Comparison of ENCODE assay signal across 1 fruit fly cellular context in the genomic region with DNA sequence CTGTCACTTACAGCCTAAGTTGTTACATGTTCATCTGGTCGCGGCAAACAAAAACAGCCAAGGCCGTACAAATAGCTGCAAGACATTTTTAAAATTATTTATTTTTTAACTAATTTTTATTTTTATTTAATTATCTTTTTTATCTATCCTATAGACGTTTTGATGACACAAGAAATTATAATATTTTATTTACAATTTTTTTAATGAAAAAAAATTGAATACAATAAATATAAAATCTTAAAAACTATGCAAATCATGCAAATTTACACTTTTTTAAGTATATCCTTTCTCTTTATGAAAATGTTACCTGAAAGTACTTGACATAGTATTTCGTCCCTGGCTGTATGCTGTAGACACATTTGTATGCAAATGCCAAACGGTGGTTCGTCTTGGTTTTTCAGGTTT.
TF ChIP-seq lines count a peak whose summit lies in the region.

No protein-coding gene starts in this region.

TF ChIP-seq in whole organism, embryonic, 481 proteins besides CTCF, POLR2A, EP300 and RAD21 (continued from another document and continues in another):
- no peak for TF ChIP-seq CG34376 (GFP tag; optimal IDR thresholded peaks at IDR 0.05; lab: Kevin White, UChicago)
- TF ChIP-seq al (GFP tag; IDR thresholded peaks at IDR 0.05; lab: Robert Waterston, UW) = 0 out of 2 replicates have a peak, but pooled peaks have one; percentile 20
- peak; percentile 52 for TF ChIP-seq CG5180 (GFP tag; optimal IDR thresholded peaks at IDR 0.05; lab: Kevin White, UChicago)
- TF ChIP-seq Dip3 (GFP tag; optimal IDR thresholded peaks at IDR 0.05; lab: Kevin White, UChicago) = no peak
- peak; percentile 14 for TF ChIP-seq CG16815 (GFP tag; optimal IDR thresholded peaks at IDR 0.05; lab: Kevin White, UChicago)
- TF ChIP-seq hkb (optimal IDR thresholded peaks at IDR 0.05; lab: Kevin White, UChicago) = no peak
- peak; percentile 67 for TF ChIP-seq hkb (GFP tag; IDR thresholded peaks at IDR 0.05; lab: Robert Waterston, UW)
- TF ChIP-seq cas (GFP tag; IDR thresholded peaks at IDR 0.05; lab: Robert Waterston, UW) = no peak
- no peak for TF ChIP-seq Sin3A (optimal IDR thresholded peaks at IDR 0.05; lab: Kevin White, UChicago)
- no peak for TF ChIP-seq repo (GFP tag; optimal IDR thresholded peaks at IDR 0.05; lab: Kevin White, UChicago)
- no peak for TF ChIP-seq CG1647 (GFP tag; optimal IDR thresholded peaks at IDR 0.05; lab: Kevin White, UChicago)
- peak; percentile 59 for TF ChIP-seq scrt (GFP tag; optimal IDR thresholded peaks at IDR 0.05; lab: Kevin White, UChicago)
- peak; percentile 85 for TF ChIP-seq Meics (GFP tag; optimal IDR thresholded peaks at IDR 0.05; lab: Kevin White, UChicago)
- peak; percentile 72; the same call in 2 of the 3 replicates for TF ChIP-seq dysf (GFP tag; IDR thresholded peaks at IDR 0.05; lab: Robert Waterston, UW)
- peak; percentile 53 for TF ChIP-seq CG30403 (GFP tag; optimal IDR thresholded peaks at IDR 0.05; lab: Kevin White, UChicago)
- peak; percentile 66 for TF ChIP-seq CG6683 (GFP tag; optimal IDR thresholded peaks at IDR 0.05; lab: Kevin White, UChicago)
- no peak for TF ChIP-seq Adf1 (GFP tag; IDR thresholded peaks at IDR 0.05; lab: Robert Waterston, UW)
- TF ChIP-seq CG7786 (GFP tag; optimal IDR thresholded peaks at IDR 0.05; lab: Kevin White, UChicago) = no peak
- no peak for TF ChIP-seq CG3838 (GFP tag; optimal IDR thresholded peaks at IDR 0.05; lab: Kevin White, UChicago)
- TF ChIP-seq Nf-YA (GFP tag; IDR thresholded peaks at IDR 0.05; lab: Robert Waterston, UW) = no peak
- TF ChIP-seq cwo (GFP tag; optimal IDR thresholded peaks at IDR 0.05; lab: Kevin White, UChicago) = peak; percentile 74
- peak; percentile 47 for TF ChIP-seq sqz (GFP tag; optimal IDR thresholded peaks at IDR 0.05; lab: Kevin White, UChicago)
- TF ChIP-seq aop (GFP tag; IDR thresholded peaks at IDR 0.05; lab: Robert Waterston, UW) = no peak
- no peak for TF ChIP-seq tup (GFP tag; optimal IDR thresholded peaks at IDR 0.05; lab: Kevin White, UChicago)
- TF ChIP-seq CG2116 (GFP tag; optimal IDR thresholded peaks at IDR 0.05; lab: Kevin White, UChicago) = peak; percentile 7
- TF ChIP-seq Awh (GFP tag; IDR thresholded peaks at IDR 0.05; lab: Robert Waterston, UW) = peak; percentile 62; the same call in 1 of the 2 replicates
- peak; percentile 48; the same call in 1 of the 2 replicates for TF ChIP-seq CG14014 (GFP tag; IDR thresholded peaks at IDR 0.05; lab: Robert Waterston, UW)
- peak; percentile 75 for TF ChIP-seq stc (GFP tag; IDR thresholded peaks at IDR 0.05; lab: Robert Waterston, UW)
- TF ChIP-seq tap (tag; optimal IDR thresholded peaks at IDR 0.05; lab: Kevin White, UChicago) = peak; percentile 78
- peak in 1 of 3 experiments; percentile 76 for TF ChIP-seq lola (GFP tag; optimal IDR thresholded peaks at IDR 0.05; lab: Kevin White, UChicago)
- TF ChIP-seq vfl (GFP tag; optimal IDR thresholded peaks at IDR 0.05; lab: Kevin White, UChicago) = no peak
- no peak for TF ChIP-seq Myb (GFP tag; optimal IDR thresholded peaks at IDR 0.05; lab: Kevin White, UChicago)
- TF ChIP-seq mirr (GFP tag; optimal IDR thresholded peaks at IDR 0.05; lab: Kevin White, UChicago) = no peak
- no peak for TF ChIP-seq ato (GFP tag; IDR thresholded peaks at IDR 0.05; lab: Robert Waterston, UW; ENCODE audit: partially characterized antibody)
- TF ChIP-seq Dref (GFP tag; IDR thresholded peaks at IDR 0.05; lab: Robert Waterston, UW) = no peak
- TF ChIP-seq dmrt99B (tag; optimal IDR thresholded peaks at IDR 0.05; lab: Kevin White, UChicago) = peak; percentile 90
- TF ChIP-seq bbx (GFP tag; IDR thresholded peaks at IDR 0.05; lab: Robert Waterston, UW; ENCODE audit: partially characterized antibody) = no peak
- TF ChIP-seq tin (GFP tag; optimal IDR thresholded peaks at IDR 0.05; lab: Kevin White, UChicago) = peak; percentile 24
- peak; percentile 28; the same call in 1 of the 2 replicates for TF ChIP-seq dimm (GFP tag; IDR thresholded peaks at IDR 0.05; lab: Robert Waterston, UW)
- TF ChIP-seq tgo (GFP tag; IDR thresholded peaks at IDR 0.05; lab: Robert Waterston, UW) = peak; percentile 71
- no peak for TF ChIP-seq Lpt (GFP tag; optimal IDR thresholded peaks at IDR 0.05; lab: Kevin White, UChicago)
- peak; percentile 1 for TF ChIP-seq kay (GFP tag; optimal IDR thresholded peaks at IDR 0.05; lab: Kevin White, UChicago)
- no peak for TF ChIP-seq Hr39 (optimal IDR thresholded peaks at IDR 0.05; lab: Kevin White, UChicago)
- TF ChIP-seq sd (tag; optimal IDR thresholded peaks at IDR 0.05; lab: Kevin White, UChicago) = peak; percentile 36
- TF ChIP-seq CG11696 (GFP tag; IDR thresholded peaks at IDR 0.05; lab: Robert Waterston, UW) = peak; percentile 75
- no peak for TF ChIP-seq CG17912 (GFP tag; optimal IDR thresholded peaks at IDR 0.05; lab: Kevin White, UChicago)
- TF ChIP-seq BtbVII (GFP tag; optimal IDR thresholded peaks at IDR 0.05; lab: Kevin White, UChicago) = peak; percentile 75
- TF ChIP-seq CG17568 (GFP tag; optimal IDR thresholded peaks at IDR 0.05; lab: Kevin White, UChicago) = no peak
- no peak for TF ChIP-seq jing (GFP tag; optimal IDR thresholded peaks at IDR 0.05; lab: Kevin White, UChicago)
- no peak for TF ChIP-seq Dp (GFP tag; optimal IDR thresholded peaks at IDR 0.05; lab: Kevin White, UChicago)
- peak; percentile 90 for TF ChIP-seq CG17829 (tag; optimal IDR thresholded peaks at IDR 0.05; lab: Kevin White, UChicago)
- 0 out of 2 replicates have a peak, but pooled peaks have one; percentile 47 for TF ChIP-seq esg (GFP tag; conservative IDR thresholded peaks at IDR 0.05; lab: Robert Waterston, UW)
- peak; percentile 21 for TF ChIP-seq D19B (GFP tag; optimal IDR thresholded peaks at IDR 0.05; lab: Kevin White, UChicago)
- TF ChIP-seq onecut (GFP tag; IDR thresholded peaks at IDR 0.05; lab: Robert Waterston, UW) = no peak
- peak; percentile 70; the same call in 1 of the 2 replicates for TF ChIP-seq CG32532 (GFP tag; IDR thresholded peaks at IDR 0.05; lab: Robert Waterston, UW)
- peak; percentile 87 for TF ChIP-seq run (tag; optimal IDR thresholded peaks at IDR 0.05; lab: Kevin White, UChicago)
- peak; percentile 47; the same call in 1 of the 2 replicates for TF ChIP-seq CG9932 (GFP tag; IDR thresholded peaks at IDR 0.05; lab: Robert Waterston, UW)
- TF ChIP-seq tio (GFP tag; optimal IDR thresholded peaks at IDR 0.05; lab: Kevin White, UChicago) = peak; percentile 19
- no peak for TF ChIP-seq CG4854 (GFP tag; optimal IDR thresholded peaks at IDR 0.05; lab: Kevin White, UChicago)
- TF ChIP-seq CG2712 (tag; optimal IDR thresholded peaks at IDR 0.05; lab: Kevin White, UChicago) = peak; percentile 91
- TF ChIP-seq Mes4 (GFP tag; optimal IDR thresholded peaks at IDR 0.05; lab: Kevin White, UChicago) = no peak
- no peak for TF ChIP-seq B-H2 (GFP tag; optimal IDR thresholded peaks at IDR 0.05; lab: Kevin White, UChicago)
- no peak for TF ChIP-seq slou (GFP tag; optimal IDR thresholded peaks at IDR 0.05; lab: Kevin White, UChicago)
- TF ChIP-seq Lhr (GFP tag; optimal IDR thresholded peaks at IDR 0.05; lab: Kevin White, UChicago) = no peak
- no peak for TF ChIP-seq YL-1 (GFP tag; optimal IDR thresholded peaks at IDR 0.05; lab: Kevin White, UChicago)
- no peak for TF ChIP-seq crol (GFP tag; IDR thresholded peaks at IDR 0.05; lab: Robert Waterston, UW)
- no peak for TF ChIP-seq sima (GFP tag; optimal IDR thresholded peaks at IDR 0.05; lab: Kevin White, UChicago)
- TF ChIP-seq NC2α (GFP tag; optimal IDR thresholded peaks at IDR 0.05; lab: Kevin White, UChicago) = no peak
- TF ChIP-seq CG2202 (tag; optimal IDR thresholded peaks at IDR 0.05; lab: Kevin White, UChicago) = peak; percentile 40
- TF ChIP-seq Stat92E (GFP tag; optimal IDR thresholded peaks at IDR 0.05; lab: Kevin White, UChicago) = no peak
- TF ChIP-seq Neu2 (GFP tag; optimal IDR thresholded peaks at IDR 0.05; lab: Kevin White, UChicago; ENCODE audit: borderline replicate concordance) = no peak
- 0 out of 3 replicates have a peak, but pooled peaks have one; percentile 54 for TF ChIP-seq so (GFP tag; IDR thresholded peaks at IDR 0.05; lab: Robert Waterston, UW)
- TF ChIP-seq vvl (GFP tag; IDR thresholded peaks at IDR 0.05; lab: Robert Waterston, UW) = peak; percentile 84
- TF ChIP-seq GATAe (GFP tag; conservative IDR thresholded peaks at IDR 0.05; lab: Robert Waterston, UW) = no peak
- TF ChIP-seq CG16813 (GFP tag; IDR thresholded peaks at IDR 0.05; lab: Robert Waterston, UW; ENCODE audit: partially characterized antibody) = no peak
- TF ChIP-seq Bgb (GFP tag; IDR thresholded peaks at IDR 0.05; lab: Robert Waterston, UW; ENCODE audit: partially characterized antibody) = no peak
- TF ChIP-seq CG7963 (GFP tag; IDR thresholded peaks at IDR 0.05; lab: Robert Waterston, UW; ENCODE audit: partially characterized antibody) = no peak
- TF ChIP-seq CG30020 (tag; optimal IDR thresholded peaks at IDR 0.05; lab: Kevin White, UChicago) = peak; percentile 59
- TF ChIP-seq odd (GFP tag; optimal IDR thresholded peaks at IDR 0.05; lab: Kevin White, UChicago) = peak; percentile 80
- no peak for TF ChIP-seq crc (GFP tag; optimal IDR thresholded peaks at IDR 0.05; lab: Kevin White, UChicago)
- no peak for TF ChIP-seq knrl (GFP tag; IDR thresholded peaks at IDR 0.05; lab: Robert Waterston, UW; ENCODE audit: partially characterized antibody)
- peak; percentile 91 for TF ChIP-seq gem (tag; optimal IDR thresholded peaks at IDR 0.05; lab: Kevin White, UChicago)
- TF ChIP-seq ems (GFP tag; optimal IDR thresholded peaks at IDR 0.05; lab: Kevin White, UChicago) = no peak
- peak; percentile 80 for TF ChIP-seq CG14710 (tag; optimal IDR thresholded peaks at IDR 0.05; lab: Kevin White, UChicago)
- TF ChIP-seq CG12942 (GFP tag; optimal IDR thresholded peaks at IDR 0.05; lab: Kevin White, UChicago) = peak; percentile 30
- TF ChIP-seq unc-4 (GFP tag; IDR thresholded peaks at IDR 0.05; lab: Robert Waterston, UW; ENCODE audit: partially characterized antibody) = no peak
- TF ChIP-seq bab2 (GFP tag; optimal IDR thresholded peaks at IDR 0.05; lab: Kevin White, UChicago) = no peak
- no peak; the same call in 1 of the 2 replicates for TF ChIP-seq wor (GFP tag; IDR thresholded peaks at IDR 0.05; lab: Robert Waterston, UW)
- no peak for TF ChIP-seq grn (GFP tag; optimal IDR thresholded peaks at IDR 0.05; lab: Kevin White, UChicago)
- peak; percentile 90 for TF ChIP-seq gsb-n (tag; optimal IDR thresholded peaks at IDR 0.05; lab: Kevin White, UChicago)
- TF ChIP-seq CG1792 (GFP tag; optimal IDR thresholded peaks at IDR 0.05; lab: Kevin White, UChicago) = no peak
- TF ChIP-seq CG18262 (tag; optimal IDR thresholded peaks at IDR 0.05; lab: Kevin White, UChicago) = peak; percentile 91
- TF ChIP-seq CG3407 (GFP tag; optimal IDR thresholded peaks at IDR 0.05; lab: Kevin White, UChicago) = peak; percentile 42
- no peak for TF ChIP-seq slp2 (GFP tag; optimal IDR thresholded peaks at IDR 0.05; lab: Kevin White, UChicago)
- TF ChIP-seq zen (tag; optimal IDR thresholded peaks at IDR 0.05; lab: Kevin White, UChicago) = peak; percentile 26
- no peak for TF ChIP-seq CG9797 (GFP tag; optimal IDR thresholded peaks at IDR 0.05; lab: Kevin White, UChicago)
- TF ChIP-seq CG5245 (GFP tag; optimal IDR thresholded peaks at IDR 0.05; lab: Kevin White, UChicago) = no peak
- TF ChIP-seq gfzf (GFP tag; optimal IDR thresholded peaks at IDR 0.05; lab: Kevin White, UChicago) = no peak
- peak; percentile 13 for TF ChIP-seq Hsf (GFP tag; optimal IDR thresholded peaks at IDR 0.05; lab: Kevin White, UChicago)
- peak; percentile 5 for TF ChIP-seq CG6654 (GFP tag; optimal IDR thresholded peaks at IDR 0.05; lab: Kevin White, UChicago)
- peak; percentile 50; the same call in 1 of the 2 replicates for TF ChIP-seq danr (GFP tag; IDR thresholded peaks at IDR 0.05; lab: Robert Waterston, UW)
- TF ChIP-seq HLH4C (GFP tag; IDR thresholded peaks at IDR 0.05; lab: Robert Waterston, UW; ENCODE audit: partially characterized antibody) = no peak
- peak; percentile 64 for TF ChIP-seq twi (tag; optimal IDR thresholded peaks at IDR 0.05; lab: Kevin White, UChicago)
- no peak for TF ChIP-seq CG11247 (GFP tag; IDR thresholded peaks at IDR 0.05; lab: Robert Waterston, UW)
- TF ChIP-seq sisA (GFP tag; IDR thresholded peaks at IDR 0.05; lab: Robert Waterston, UW) = no peak
- no peak for TF ChIP-seq CG33213 (GFP tag; optimal IDR thresholded peaks at IDR 0.05; lab: Kevin White, UChicago)
- TF ChIP-seq Rx (GFP tag; IDR thresholded peaks at IDR 0.05; lab: Robert Waterston, UW) = no peak
- TF ChIP-seq CG8089 (GFP tag; optimal IDR thresholded peaks at IDR 0.05; lab: Kevin White, UChicago) = no peak
- no peak for TF ChIP-seq nau (GFP tag; optimal IDR thresholded peaks at IDR 0.05; lab: Kevin White, UChicago)
- TF ChIP-seq H2.0 (GFP tag; IDR thresholded peaks at IDR 0.05; lab: Robert Waterston, UW) = peak; percentile 59; the same call in 1 of the 2 replicates
- 0 out of 3 replicates have a peak, but pooled peaks have one; percentile 31 for TF ChIP-seq CG34422 (GFP tag; IDR thresholded peaks at IDR 0.05; lab: Robert Waterston, UW)
- no peak for TF ChIP-seq wdn (GFP tag; IDR thresholded peaks at IDR 0.05; lab: Robert Waterston, UW)
- TF ChIP-seq Dad (GFP tag; optimal IDR thresholded peaks at IDR 0.05; lab: Kevin White, UChicago) = no peak
- TF ChIP-seq bcd (GFP tag; optimal IDR thresholded peaks at IDR 0.05; lab: Kevin White, UChicago) = peak; percentile 63
- peak; percentile 91 for TF ChIP-seq CG13424 (tag; optimal IDR thresholded peaks at IDR 0.05; lab: Kevin White, UChicago)
- TF ChIP-seq mld (GFP tag; IDR thresholded peaks at IDR 0.05; lab: Robert Waterston, UW; ENCODE audit: partially characterized antibody) = no peak
- no peak for TF ChIP-seq wek (GFP tag; optimal IDR thresholded peaks at IDR 0.05; lab: Kevin White, UChicago)
- TF ChIP-seq Bteb2 (GFP tag; optimal IDR thresholded peaks at IDR 0.05; lab: Kevin White, UChicago) = no peak
- peak; percentile 84 for TF ChIP-seq D19A (tag; optimal IDR thresholded peaks at IDR 0.05; lab: Kevin White, UChicago)
- no peak for TF ChIP-seq NK7.1 (GFP tag; optimal IDR thresholded peaks at IDR 0.05; lab: Kevin White, UChicago)
- TF ChIP-seq jigr1 (GFP tag; IDR thresholded peaks at IDR 0.05; lab: Robert Waterston, UW) = 0 out of 3 replicates have a peak, but pooled peaks have one; percentile 12
- peak; percentile 85 for TF ChIP-seq Sox102F (GFP tag; optimal IDR thresholded peaks at IDR 0.05; lab: Kevin White, UChicago)
- TF ChIP-seq zen2 (GFP tag; IDR thresholded peaks at IDR 0.05; lab: Robert Waterston, UW; ENCODE audit: partially characterized antibody) = no peak
- TF ChIP-seq CG2875 (GFP tag; optimal IDR thresholded peaks at IDR 0.05; lab: Kevin White, UChicago) = peak; percentile 59
- no peak for TF ChIP-seq C15 (GFP tag; IDR thresholded peaks at IDR 0.05; lab: Robert Waterston, UW)
- no peak for TF ChIP-seq CG1529 (GFP tag; optimal IDR thresholded peaks at IDR 0.05; lab: Kevin White, UChicago)
- TF ChIP-seq CG8765 (GFP tag; IDR thresholded peaks at IDR 0.05; lab: Robert Waterston, UW) = no peak
